Worm (Caenorhabditis elegans) whole organism, young adult: Measurements from ENCODE around the gene mpst-3.

Source experiments
- F52B5.7 ChIP-seq: sonication (generic microtip); optimal IDR thresholded peaks from 2 replicates; lab custom pipeline; 2016; ENCODE audit warnings: mild to moderate bottlenecking, missing genetic modification characterization, missing compliant biosample characterization
- ZK185.1 ChIP-seq: sonication (generic microtip); optimal IDR thresholded peaks from 2 replicates; lab custom pipeline; 2016; ENCODE audit warnings: mild to moderate bottlenecking, missing genetic modification characterization, missing compliant biosample characterization; ENCODE audit not compliant: poor library complexity, severe bottlenecking
- akir-1 ChIP-seq: fragments of 200-800 bp; sonication (Bioruptor generic); optimal IDR thresholded peaks from 2 replicates; lab custom pipeline; 2018; ENCODE audit warnings: mild to moderate bottlenecking, missing genetic modification characterization, moderate library complexity, missing compliant biosample characterization
- chd-7 ChIP-seq: sonication (generic microtip); optimal IDR thresholded peaks from 2 replicates; lab custom pipeline; 2016; ENCODE audit warnings: mild to moderate bottlenecking, missing genetic modification characterization, moderate library complexity, missing compliant biosample characterization
- lin-40 ChIP-seq: sonication (generic microtip); optimal IDR thresholded peaks from 2 replicates; lab custom pipeline; 2016; ENCODE audit warnings: missing genetic modification characterization, mild to moderate bottlenecking, missing compliant biosample characterization, missing genotype, missing genetic modification reagents
- snpc-1.1 ChIP-seq: sonication (generic microtip); optimal IDR thresholded peaks from 2 replicates; lab custom pipeline; 2017; ENCODE audit warnings: missing genetic modification characterization, mild to moderate bottlenecking, missing compliant biosample characterization, antibody characterized with exemption, moderate library complexity, missing genotype, missing genetic modification reagents; ENCODE audit not compliant: insufficient read depth

DNA sequence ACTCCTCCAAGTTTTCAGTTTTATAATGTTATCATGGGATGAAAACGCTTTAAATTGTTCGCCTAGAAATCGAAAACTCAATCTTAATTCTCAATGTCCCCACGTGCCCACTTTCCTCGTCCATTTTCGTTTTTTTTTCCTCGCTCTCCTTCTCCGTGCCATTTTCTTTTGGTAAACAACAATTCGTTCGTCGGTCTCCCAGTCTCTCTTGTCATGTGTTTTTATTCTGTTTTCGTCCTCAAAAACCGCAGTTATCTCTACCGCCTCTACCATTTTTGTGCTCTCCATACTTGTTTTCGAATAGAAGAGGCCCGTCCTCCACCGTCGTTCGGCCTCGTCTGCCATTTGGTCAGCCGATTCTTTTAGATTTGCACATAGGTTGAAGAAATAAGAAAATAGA lies 53.1 kb downstream of the mpst-3 start:
- no peak for TF ChIP-seq chd-7 (tag; lab: Kevin White, UChicago)
- TF ChIP-seq akir-1 (GFP tag; lab: Kevin White, UChicago), result no peak
- TF ChIP-seq ZK185.1 (tag; lab: Kevin White, UChicago), result no peak
- TF ChIP-seq lin-40 (tag; lab: Kevin White, UChicago), result no peak
- TF ChIP-seq snpc-1.1 (tag; lab: Kevin White, UChicago), result no peak
- no peak for TF ChIP-seq F52B5.7 (tag; lab: Kevin White, UChicago)
